Worm (Caenorhabditis elegans): ENCODE data around the gene M57.2.

- TF ChIP-seq madf-10 (tag; optimal IDR thresholded peaks at IDR 0.05) (no peak), madf-6 (GFP tag; IDR thresholded peaks at IDR 0.05) (peak; percentile 75)
Measured at ce11 chrIV:3526831-3527404, at the start of gene M57.2.
